Worm (Caenorhabditis elegans) whole organism, early embryonic: ENCODE measurements around the gene K10C2.8.

Experiments used
- B0310.2 ChIP-seq: sonication (generic microtip); optimal IDR thresholded peaks from 2 replicates; lab custom pipeline; 2016; ENCODE audit warnings: mild to moderate bottlenecking, missing genetic modification characterization, missing compliant biosample characterization
- F13C5.2 ChIP-seq: sonication (generic microtip); optimal IDR thresholded peaks from 2 replicates; lab custom pipeline; 2017; ENCODE audit warnings: mild to moderate bottlenecking, missing genetic modification characterization, inconsistent platforms, missing compliant biosample characterization
- aly-1 ChIP-seq: sonication (generic microtip); optimal IDR thresholded peaks from 2 replicates; lab custom pipeline; 2016; ENCODE audit warnings: missing genetic modification characterization, missing compliant biosample characterization
- ama-1 ChIP-seq: fragments of 150-350 bp; optimal IDR thresholded peaks from 2 replicates; lab custom pipeline; 2014
- ceh-13 ChIP-seq: fragments of 200-800 bp; sonication (Bioruptor generic); optimal IDR thresholded peaks from 2 replicates; lab custom pipeline; 2018; ENCODE audit warnings: mild to moderate bottlenecking, missing genetic modification characterization, missing compliant biosample characterization
- ceh-36 ChIP-seq: sonication (generic microtip); optimal IDR thresholded peaks from 2 replicates; lab custom pipeline; 2016; ENCODE audit warnings: missing genetic modification characterization, inconsistent platforms, missing compliant biosample characterization
- ets-7 ChIP-seq: sonication (generic microtip); optimal IDR thresholded peaks from 2 replicates; lab custom pipeline; 2016; ENCODE audit warnings: missing genotype, missing genetic modification characterization, missing compliant biosample characterization
- flt-1 ChIP-seq: fragments of 200-800 bp; sonication (Bioruptor generic); IDR thresholded peaks from 2 replicates; pipeline ENCODE4 v1.3.6; 2022; ENCODE audit warnings: missing genetic modification characterization, missing compliant biosample characterization
- hmbx-1 ChIP-seq: sonication (generic microtip); optimal IDR thresholded peaks from 2 replicates; lab custom pipeline; 2016; ENCODE audit warnings: mild to moderate bottlenecking, missing genetic modification characterization, missing compliant biosample characterization
- hmg-4 ChIP-seq: fragments of 200-800 bp; sonication (Bioruptor generic); optimal IDR thresholded peaks from 2 replicates; lab custom pipeline; 2018; ENCODE audit warnings: mild to moderate bottlenecking, missing genetic modification characterization, missing compliant biosample characterization
- hnd-1 ChIP-seq: sonication (generic microtip); optimal IDR thresholded peaks from 2 replicates; lab custom pipeline; 2016; ENCODE audit warnings: missing genetic modification characterization, missing compliant biosample characterization
- pes-1 ChIP-seq: fragments of 200-800 bp; sonication (Bioruptor generic); IDR thresholded peaks from 2 replicates; pipeline ENCODE4 v1.3.6; 2022; ENCODE audit warnings: missing genetic modification reagents, missing genetic modification characterization, missing compliant biosample characterization
- scrt-1 ChIP-seq: fragments of 200-800 bp; sonication (Bioruptor generic); IDR thresholded peaks from 2 replicates; pipeline ENCODE4 v1.3.6; 2022; ENCODE audit warnings: missing genetic modification characterization, missing compliant biosample characterization
- sea-1 ChIP-seq: fragments of 200-800 bp; sonication (Bioruptor generic); conservative IDR thresholded peaks from 2 replicates; pipeline ENCODE4 v1.3.6; 2022; ENCODE audit warnings: missing genetic modification characterization, missing compliant biosample characterization
- tbx-11 ChIP-seq: fragments of 200-800 bp; sonication (Bioruptor generic); IDR thresholded peaks from 2 replicates; pipeline ENCODE4 v1.3.6; 2022; ENCODE audit warnings: missing genetic modification characterization, missing compliant biosample characterization
- tbx-37 ChIP-seq: fragments of 200-800 bp; sonication (Bioruptor generic); conservative IDR thresholded peaks from 2 replicates; pipeline ENCODE4 v1.3.6; 2022; ENCODE audit warnings: missing genetic modification reagents, missing genetic modification characterization, missing compliant biosample characterization
- tra-4 ChIP-seq: sonication (generic microtip); optimal IDR thresholded peaks from 2 replicates; lab custom pipeline; 2017; ENCODE audit warnings: missing genetic modification characterization, missing compliant biosample characterization

Gene K10C2.8

ce11 chrX:6450839-6451491 is 13.5 kb upstream of the K10C2.8 start, which contains the start of the genes grl-6 and K10C2.6:
Gene grl-6, minus strand, starts transcription at chrX:6450939.
Gene K10C2.6, plus strand, starts transcription at chrX:6451441.
- TF ChIP-seq ceh-36 (tag; lab: Kevin White, UChicago): no peak
- TF ChIP-seq tbx-11 (GFP tag; lab: Robert Waterston, UW): no peak
- TF ChIP-seq hmg-4 (GFP tag; lab: Kevin White, UChicago): no peak
- no peak for TF ChIP-seq hmbx-1 (tag; lab: Kevin White, UChicago)
- TF ChIP-seq B0310.2 (tag; lab: Kevin White, UChicago): no peak
- TF ChIP-seq tra-4: no peak
- TF ChIP-seq ets-7 (tag; lab: Kevin White, UChicago): no peak
- no peak for TF ChIP-seq ceh-13
- TF ChIP-seq aly-1 (tag; lab: Kevin White, UChicago): no peak
- no peak for TF ChIP-seq tbx-37 (GFP tag; lab: Robert Waterston, UW)
- no peak for TF ChIP-seq F13C5.2 (tag; lab: Kevin White, UChicago)
- TF ChIP-seq pes-1 (GFP tag; lab: Robert Waterston, UW): no peak
- no peak for TF ChIP-seq ama-1 (lab: Kevin White, UChicago)
- no peak for TF ChIP-seq scrt-1
- TF ChIP-seq sea-1 (GFP tag; lab: Robert Waterston, UW): no peak

DNA sequence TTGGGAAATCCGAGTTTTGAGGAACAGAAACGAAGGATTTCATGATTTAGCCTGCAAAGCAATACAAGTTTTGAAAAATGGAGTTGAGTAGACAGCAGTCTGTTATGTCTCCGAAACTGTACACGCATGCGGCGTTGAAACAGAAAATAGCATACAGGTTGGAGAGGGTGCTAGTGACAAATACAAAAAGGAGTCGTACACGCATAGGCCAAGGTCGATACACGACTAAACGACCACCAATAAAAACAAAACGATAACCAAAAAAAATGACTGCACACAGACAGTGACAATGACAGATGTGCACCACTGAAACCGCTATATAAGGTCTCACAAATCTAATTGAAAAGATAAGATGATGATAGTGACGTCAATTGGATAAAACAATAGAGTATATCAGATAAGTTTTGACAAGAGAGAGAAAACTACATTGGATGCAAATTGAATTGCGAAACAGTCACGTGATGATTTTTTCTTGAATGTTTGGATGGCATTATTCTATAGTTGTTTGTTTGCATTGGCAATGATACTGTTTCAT is 11.5 kb upstream of the K10C2.8 start, which contains the start of gene fah-1:
fah-1 (minus strand) TSS at position 51 of the 535 bp plus-strand sequence.
- TF ChIP-seq ama-1 (lab: Kevin White, UChicago): no peak
- TF ChIP-seq scrt-1: no peak
- TF ChIP-seq tra-4: no peak
- TF ChIP-seq flt-1: no peak
- no peak for TF ChIP-seq F13C5.2 (tag; lab: Kevin White, UChicago)

DNA sequence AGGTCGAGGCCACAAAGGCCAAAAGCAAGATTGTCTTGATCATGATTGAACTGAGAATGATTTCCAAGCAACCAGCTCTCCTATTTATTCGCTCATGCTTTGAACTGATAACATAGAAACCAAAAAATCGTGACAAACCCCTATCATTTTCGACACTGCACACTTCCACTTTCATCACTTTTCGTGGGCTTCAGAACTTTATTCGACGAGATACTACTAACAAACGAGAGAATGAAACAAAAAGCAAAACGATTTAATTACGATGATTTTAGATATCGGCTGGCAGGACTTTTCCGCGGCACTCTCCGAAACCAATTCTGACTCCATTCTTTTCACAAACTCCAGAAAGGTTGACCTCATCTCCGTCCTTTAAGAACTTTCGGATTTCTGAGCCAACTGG is 9.1 kb upstream of the K10C2.8 start, which contains the start of gene asp-14:
asp-14 (minus strand) TSS at position 101 of the 400 bp plus-strand sequence.
- TF ChIP-seq ceh-13 (no peak), hnd-1 (tag; lab: Kevin White, UChicago) (no peak), pes-1 (GFP tag; lab: Robert Waterston, UW) (no peak), ets-7 (tag; lab: Kevin White, UChicago) (no peak), ceh-36 (tag; lab: Kevin White, UChicago) (no peak), tbx-11 (GFP tag; lab: Robert Waterston, UW) (no peak), hmbx-1 (tag; lab: Kevin White, UChicago) (no peak), tbx-37 (GFP tag; lab: Robert Waterston, UW) (no peak), hmg-4 (GFP tag; lab: Kevin White, UChicago) (no peak), tra-4 (no peak), F13C5.2 (tag; lab: Kevin White, UChicago) (no peak), B0310.2 (tag; lab: Kevin White, UChicago) (no peak), scrt-1 (no peak), flt-1 (no peak), sea-1 (GFP tag; lab: Robert Waterston, UW) (no peak)

- no peak for TF ChIP-seq hmg-4 (GFP tag; lab: Kevin White, UChicago)
- no peak for TF ChIP-seq aly-1 (tag; lab: Kevin White, UChicago)
- TF ChIP-seq scrt-1: no peak
- TF ChIP-seq tra-4: no peak
- no peak for TF ChIP-seq flt-1
- TF ChIP-seq B0310.2 (tag; lab: Kevin White, UChicago): no peak
- TF ChIP-seq hmbx-1 (tag; lab: Kevin White, UChicago): no peak
- no peak for TF ChIP-seq ceh-36 (tag; lab: Kevin White, UChicago)
- no peak for TF ChIP-seq hnd-1 (tag; lab: Kevin White, UChicago)
- no peak for TF ChIP-seq ama-1 (lab: Kevin White, UChicago)
- no peak for TF ChIP-seq pes-1 (GFP tag; lab: Robert Waterston, UW)
- no peak for TF ChIP-seq sea-1 (GFP tag; lab: Robert Waterston, UW)
- no peak for TF ChIP-seq ets-7 (tag; lab: Kevin White, UChicago)
These were observed 7.8 kb upstream of the K10C2.8 start for ce11 chrX:6445239-6445638.

DNA sequence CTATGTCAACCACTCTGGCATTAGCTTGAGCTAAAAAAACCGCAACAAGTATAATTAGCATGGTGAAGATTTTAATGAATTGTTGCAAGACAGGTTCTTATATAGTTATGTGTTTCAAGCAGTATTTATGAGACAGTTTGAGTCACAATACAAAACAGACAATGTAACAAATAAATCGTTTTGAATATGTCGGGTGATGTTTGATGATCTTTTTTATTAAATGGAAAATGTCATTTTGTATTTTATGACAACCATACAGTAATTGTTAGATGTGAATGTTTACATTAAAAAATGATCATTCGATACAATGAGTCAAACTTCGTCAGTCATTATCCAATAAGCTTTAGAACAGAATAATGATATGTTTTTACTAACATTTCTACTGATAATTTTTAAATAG is 5.9 kb upstream of the K10C2.8 start, which contains the start of gene K10C2.7:
K10C2.7 (minus strand) TSS at position 101 of the 400 bp plus-strand sequence.
- TF ChIP-seq B0310.2 (tag; lab: Kevin White, UChicago) (no peak), ceh-13 (no peak), aly-1 (tag; lab: Kevin White, UChicago) (no peak)

ce11 chrX:6440464-6440863 is 3.0 kb upstream of the K10C2.8 start, which contains the start of gene K10C2.14:
Gene K10C2.14, minus strand, starts transcription at chrX:6440564.
- TF ChIP-seq ets-7 (tag; lab: Kevin White, UChicago) (no peak), tbx-11 (GFP tag; lab: Robert Waterston, UW) (no peak), tra-4 (no peak), B0310.2 (tag; lab: Kevin White, UChicago) (no peak), ceh-36 (tag; lab: Kevin White, UChicago) (no peak)

- no peak for TF ChIP-seq ceh-13
- TF ChIP-seq aly-1 (tag; lab: Kevin White, UChicago): no peak
- TF ChIP-seq ama-1 (lab: Kevin White, UChicago): no peak
- no peak for TF ChIP-seq hnd-1 (tag; lab: Kevin White, UChicago)
- TF ChIP-seq hmg-4 (GFP tag; lab: Kevin White, UChicago): no peak
- no peak for TF ChIP-seq sea-1 (GFP tag; lab: Robert Waterston, UW)
- TF ChIP-seq F13C5.2 (tag; lab: Kevin White, UChicago): no peak
- TF ChIP-seq flt-1: no peak
- no peak for TF ChIP-seq B0310.2 (tag; lab: Kevin White, UChicago)
- TF ChIP-seq pes-1 (GFP tag; lab: Robert Waterston, UW): no peak
- no peak for TF ChIP-seq ets-7 (tag; lab: Kevin White, UChicago)
- TF ChIP-seq scrt-1: no peak
- no peak for TF ChIP-seq hmbx-1 (tag; lab: Kevin White, UChicago)
- TF ChIP-seq tbx-11 (GFP tag; lab: Robert Waterston, UW): no peak
- no peak for TF ChIP-seq ceh-36 (tag; lab: Kevin White, UChicago)
These were observed 1.6 kb downstream of the K10C2.8 start for ce11 chrX:6435812-6436211.
